Fruit fly (Drosophila melanogaster): ENCODE results near the gene CG12236.

Gene CG12236

DNA sequence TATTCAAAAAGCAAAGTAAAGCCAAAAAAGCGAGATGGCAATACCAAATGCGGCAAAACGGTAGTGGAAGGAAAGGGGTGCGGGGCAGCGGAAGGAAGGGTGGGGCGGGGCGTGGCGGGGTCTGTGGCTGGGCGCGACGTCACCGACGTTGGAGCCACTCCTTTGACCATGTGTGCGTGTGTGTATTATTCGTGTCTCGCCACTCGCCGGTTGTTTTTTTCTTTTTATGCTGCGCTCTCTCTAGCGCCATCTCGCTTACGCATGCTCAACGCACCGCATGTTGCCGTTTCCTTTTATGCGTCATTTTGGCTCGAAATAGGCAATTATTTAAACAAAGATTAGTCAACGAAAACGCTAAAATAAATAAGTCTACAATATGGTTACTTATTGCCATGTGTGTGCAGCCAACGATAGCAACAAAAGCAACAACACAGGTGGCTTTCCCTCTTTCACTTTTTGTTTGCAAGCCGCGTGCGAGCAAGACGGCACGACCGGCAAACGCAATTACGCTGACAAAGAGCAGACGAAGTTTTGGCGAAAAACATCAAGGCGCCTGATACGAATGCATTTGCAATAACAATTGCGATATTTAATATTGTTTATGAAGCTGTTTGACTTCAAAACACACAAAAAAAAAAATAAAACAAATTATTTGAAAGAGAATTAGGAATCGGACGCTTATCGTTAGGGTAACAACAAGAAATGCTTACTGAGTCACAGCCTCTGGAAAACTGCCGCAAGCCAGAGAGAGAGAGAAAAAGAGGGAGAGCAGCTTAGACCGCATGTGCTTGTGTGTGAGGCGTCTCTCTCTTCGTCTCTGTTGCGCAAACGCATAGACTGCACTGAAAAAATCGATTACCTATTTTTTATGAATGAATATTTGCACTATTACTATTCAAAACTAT lies 8.4 kb upstream of the CG12236 start (continued):
- TF ChIP-seq Hmr (GFP tag; optimal IDR thresholded peaks at IDR 0.05) (peak; percentile 30), CG2120 (GFP tag; optimal IDR thresholded peaks at IDR 0.05) (no peak), p53 (GFP tag; optimal IDR thresholded peaks at IDR 0.05) (no peak), caup (GFP tag; optimal IDR thresholded peaks at IDR 0.05; ENCODE audit: severe bottlenecking) (peak; percentile 14), Atf3 (GFP tag; optimal IDR thresholded peaks at IDR 0.05) (no peak), shn (GFP tag; optimal IDR thresholded peaks at IDR 0.05) (no peak), trh (GFP tag; optimal IDR thresholded peaks at IDR 0.05) (no peak), Optix (GFP tag; IDR thresholded peaks at IDR 0.05) (peak; percentile 20; the same call in 1 of the 3 replicates), nerfin-2 (GFP tag; IDR thresholded peaks at IDR 0.05; ENCODE audit: partially characterized antibody) (no peak), hkb (optimal IDR thresholded peaks at IDR 0.05) (no peak), hkb (GFP tag; IDR thresholded peaks at IDR 0.05) (0 out of 2 replicates have a peak, but pooled peaks have one; percentile 14), Scr (GFP tag; IDR thresholded peaks at IDR 0.05; ENCODE audit: partially characterized antibody) (0 out of 2 replicates have a peak, but pooled peaks have one; percentile 13), z (GFP tag; IDR thresholded peaks at IDR 0.05) (0 out of 3 replicates have a peak, but pooled peaks have one; percentile 36), E2f1 (GFP tag; IDR thresholded peaks at IDR 0.05) (no peak), Opbp (GFP tag; IDR thresholded peaks at IDR 0.05; ENCODE audit: partially characterized antibody) (no peak), grau (tag; optimal IDR thresholded peaks at IDR 0.05) (peak; percentile 2), pzg (GFP tag; optimal IDR thresholded peaks at IDR 0.05) (no peak), CG8765 (GFP tag; IDR thresholded peaks at IDR 0.05) (no peak), so (GFP tag; IDR thresholded peaks at IDR 0.05) (no peak), abd-A (tag; optimal IDR thresholded peaks at IDR 0.05) (peak; percentile 61), Mrtf (GFP tag; IDR thresholded peaks at IDR 0.05) (peak; percentile 29; the same call in 1 of the 3 replicates), CG17568 (GFP tag; optimal IDR thresholded peaks at IDR 0.05) (peak; percentile 9), CG42726 (GFP tag; IDR thresholded peaks at IDR 0.05; ENCODE audit: partially characterized antibody) (peak; percentile 44; the same call in 1 of the 2 replicates), CG4617 (GFP tag; optimal IDR thresholded peaks at IDR 0.05; ENCODE audit: borderline replicate concordance) (no peak), vfl (GFP tag; optimal IDR thresholded peaks at IDR 0.05) (no peak), CG12769 (tag; optimal IDR thresholded peaks at IDR 0.05) (peak; percentile 53), cwo (GFP tag; optimal IDR thresholded peaks at IDR 0.05) (peak; percentile 23), danr (GFP tag; IDR thresholded peaks at IDR 0.05) (no peak), CG9437 (GFP tag; optimal IDR thresholded peaks at IDR 0.05) (no peak), Drgx (GFP tag; IDR thresholded peaks at IDR 0.05) (peak; percentile 27; the same call in 1 of the 2 replicates), chinmo (GFP tag; IDR thresholded peaks at IDR 0.05; ENCODE audit: partially characterized antibody) (peak; percentile 80; the same call in 3 of the 4 replicates), h (optimal IDR thresholded peaks at IDR 0.05) (no peak), CkIIα-i1 (GFP tag; IDR thresholded peaks at IDR 0.05) (0 out of 2 replicates have a peak, but pooled peaks have one; percentile 42), CG15601 (tag; optimal IDR thresholded peaks at IDR 0.05) (peak; percentile 6), chm (GFP tag; IDR thresholded peaks at IDR 0.05) (peak; percentile 58; the same call in 1 of the 2 replicates), sqz (GFP tag; optimal IDR thresholded peaks at IDR 0.05) (peak; percentile 88), CG13894 (tag; optimal IDR thresholded peaks at IDR 0.05) (peak; percentile 68), aop (GFP tag; IDR thresholded peaks at IDR 0.05) (peak; percentile 39; the same call in 1 of the 2 replicates), Nf-YC (tag; optimal IDR thresholded peaks at IDR 0.05) (peak; percentile 45), sens (GFP tag) (no peak), ato (GFP tag; IDR thresholded peaks at IDR 0.05; ENCODE audit: partially characterized antibody) (no peak), CG15696 (tag; optimal IDR thresholded peaks at IDR 0.05) (peak; percentile 22), Kr (GFP tag; optimal IDR thresholded peaks at IDR 0.05) (peak; percentile 36), CG15514 (GFP tag; optimal IDR thresholded peaks at IDR 0.05) (peak; percentile 34), nom (GFP tag; optimal IDR thresholded peaks at IDR 0.05) (peak; percentile 69), Adf1 (GFP tag; IDR thresholded peaks at IDR 0.05) (peak; percentile 66), Rfx (GFP tag; IDR thresholded peaks at IDR 0.05) (peak; percentile 21; the same call in 1 of the 2 replicates)

Data from whole organism, embryonic.